Fruit fly (Drosophila melanogaster) whole organism, embryonic: ENCODE results near the gene CG7071.

Source experiments
- Atf3 ChIP-seq: fragments of 200-800 bp; sonication (Bioruptor generic); optimal IDR thresholded peaks from 3 replicates; lab custom pipeline; 2016; ENCODE audit warnings: missing biosample characterization, missing genetic modification characterization
- B-H2 ChIP-seq: fragments of 200-800 bp; sonication (Bioruptor generic); optimal IDR thresholded peaks from 2 replicates; lab custom pipeline; 2018; ENCODE audit warnings: missing biosample characterization, mild to moderate bottlenecking, missing genetic modification characterization
- BtbVII ChIP-seq: fragments of 200-800 bp; sonication (Bioruptor generic); optimal IDR thresholded peaks from 3 replicates; lab custom pipeline; 2017; ENCODE audit warnings: missing biosample characterization, mild to moderate bottlenecking, missing genetic modification characterization
- CG10431 ChIP-seq: fragments of 200-800 bp; sonication (Bioruptor generic); optimal IDR thresholded peaks from 3 replicates; lab custom pipeline; 2018; ENCODE audit warnings: missing biosample characterization, mild to moderate bottlenecking, missing genetic modification characterization
- CG11085 ChIP-seq: fragments of 200-800 bp; sonication (Bioruptor generic); IDR thresholded peaks from 2 replicates; pipeline ENCODE4 v1.3.6; 2022; ENCODE audit warnings: missing biosample characterization, missing genetic modification characterization
- CG12236 ChIP-seq: fragments of 200-800 bp; sonication (Bioruptor generic); optimal IDR thresholded peaks from 2 replicates; lab custom pipeline; 2016; ENCODE audit warnings: missing biosample characterization, missing genetic modification characterization
- CG14860 ChIP-seq: fragments of 200-800 bp; sonication (Bioruptor generic); IDR thresholded peaks from 3 replicates; pipeline ENCODE4 v1.3.6; 2022; ENCODE audit warnings: missing biosample characterization, missing genetic modification characterization; ENCODE audit not compliant: partially characterized antibody
- CG16863 ChIP-seq: fragments of 200-800 bp; sonication (Bioruptor generic); optimal IDR thresholded peaks from 3 replicates; lab custom pipeline; 2016; ENCODE audit warnings: missing biosample characterization, missing genetic modification characterization
- CG17829 ChIP-seq: fragments of 200-800 bp; optimal IDR thresholded peaks from 2 replicates; lab custom pipeline; 2019; ENCODE audit warnings: missing biosample characterization, mild to moderate bottlenecking, missing genetic modification characterization, moderate library complexity
- CG18011 ChIP-seq: fragments of 200-800 bp; sonication (Bioruptor generic); optimal IDR thresholded peaks from 2 replicates; lab custom pipeline; 2017; ENCODE audit warnings: missing biosample characterization, missing genetic modification characterization, mild to moderate bottlenecking, moderate library complexity, missing genotype
- CG18476 ChIP-seq: fragments of 200-800 bp; sonication (Bioruptor generic); optimal IDR thresholded peaks from 2 replicates; lab custom pipeline; 2016; ENCODE audit warnings: missing biosample characterization, mild to moderate bottlenecking, missing genetic modification characterization
- CG2875 ChIP-seq: fragments of 200-800 bp; sonication (Bioruptor generic); optimal IDR thresholded peaks from 2 replicates; lab custom pipeline; 2017; ENCODE audit warnings: missing biosample characterization, mild to moderate bottlenecking, missing genetic modification characterization, missing genetic modification reagents
- CG30403 ChIP-seq: fragments of 200-800 bp; sonication (Bioruptor generic); optimal IDR thresholded peaks from 3 replicates; lab custom pipeline; 2016; ENCODE audit warnings: missing biosample characterization, missing genetic modification characterization
- CG3281 ChIP-seq: fragments of 200-800 bp; sonication (Bioruptor generic); optimal IDR thresholded peaks from 3 replicates; lab custom pipeline; 2017; ENCODE audit warnings: missing biosample characterization, mild to moderate bottlenecking, missing genetic modification characterization
- CG34224 ChIP-seq: fragments of 200-800 bp; sonication (Bioruptor generic); IDR thresholded peaks from 3 replicates; pipeline ENCODE4 v1.3.6; 2022; ENCODE audit warnings: missing biosample characterization, missing genetic modification characterization; ENCODE audit not compliant: partially characterized antibody
- CG34376 ChIP-seq: fragments of 200-800 bp; sonication (Bioruptor generic); optimal IDR thresholded peaks from 2 replicates; lab custom pipeline; 2018; ENCODE audit warnings: missing biosample characterization, mild to moderate bottlenecking, missing genetic modification characterization
- CG4617 ChIP-seq: fragments of 200-800 bp; sonication (Bioruptor generic); optimal IDR thresholded peaks from 3 replicates; lab custom pipeline; 2016; ENCODE audit warnings: missing biosample characterization, missing genetic modification characterization, borderline replicate concordance
- CG8944 ChIP-seq: fragments of 200-800 bp; sonication (Bioruptor generic); optimal IDR thresholded peaks from 3 replicates; lab custom pipeline; 2016; ENCODE audit warnings: missing biosample characterization, missing genetic modification characterization
- CG9797 ChIP-seq: fragments of 200-800 bp; sonication (Bioruptor generic); optimal IDR thresholded peaks from 3 replicates; lab custom pipeline; 2018; ENCODE audit warnings: missing biosample characterization, mild to moderate bottlenecking, missing genetic modification characterization
- CG9817 ChIP-seq: fragments of 200-800 bp; sonication (Bioruptor generic); optimal IDR thresholded peaks from 2 replicates; lab custom pipeline; 2018; ENCODE audit warnings: missing biosample characterization, mild to moderate bottlenecking, missing genetic modification characterization, moderate library complexity
- D19A ChIP-seq: fragments of 200-800 bp; optimal IDR thresholded peaks from 3 replicates; lab custom pipeline; 2019; ENCODE audit warnings: missing biosample characterization, mild to moderate bottlenecking, missing genetic modification characterization, moderate library complexity
- Fer3 ChIP-seq: fragments of 200-800 bp; sonication (Bioruptor generic); optimal IDR thresholded peaks from 2 replicates; lab custom pipeline; 2018; ENCODE audit warnings: missing biosample characterization, mild to moderate bottlenecking, missing genetic modification characterization, moderate library complexity
- Lpt ChIP-seq: fragments of >200 bp; optimal IDR thresholded peaks from 2 replicates; lab custom pipeline; 2018; ENCODE audit warnings: missing biosample characterization, missing genetic modification characterization
- Neu2 ChIP-seq: fragments of 200-800 bp; sonication (Bioruptor generic); optimal IDR thresholded peaks from 3 replicates; lab custom pipeline; 2016; ENCODE audit warnings: missing biosample characterization, missing genetic modification characterization, borderline replicate concordance
- TFAM ChIP-seq: fragments of 200-800 bp; sonication (Bioruptor generic); optimal IDR thresholded peaks from 2 replicates; lab custom pipeline; 2017; ENCODE audit warnings: missing biosample characterization, missing genetic modification characterization, inconsistent platforms
- bsh ChIP-seq, 2 experiments: fragments of 200-800 bp; sonication (Bioruptor generic); optimal IDR thresholded peaks; 2 replicates each; lab custom pipeline; 2017 to 2018; ENCODE audit warnings: mild to moderate bottlenecking in 2 of 2, missing biosample characterization in 2 of 2, missing genetic modification characterization in 2 of 2, moderate library complexity in 1 of 2
- crc ChIP-seq: fragments of 200-800 bp; sonication (Bioruptor generic); optimal IDR thresholded peaks from 2 replicates; lab custom pipeline; 2016; ENCODE audit warnings: missing biosample characterization, missing genetic modification characterization
- dimm ChIP-seq: fragments of 200-800 bp; sonication (Bioruptor generic); IDR thresholded peaks from 2 replicates; pipeline ENCODE4 v1.3.6; 2022; ENCODE audit warnings: missing biosample characterization, missing genetic modification characterization
- disco-r ChIP-seq: fragments of 200-800 bp; sonication (Bioruptor generic); optimal IDR thresholded peaks from 2 replicates; lab custom pipeline; 2016; ENCODE audit warnings: missing biosample characterization, missing genetic modification characterization
- fd3F ChIP-seq: fragments of 200-800 bp; sonication (Bioruptor generic); optimal IDR thresholded peaks from 2 replicates; lab custom pipeline; 2018; ENCODE audit warnings: missing biosample characterization, mild to moderate bottlenecking, missing genetic modification characterization, moderate library complexity
- hth ChIP-seq: fragments of >200 bp; optimal IDR thresholded peaks from 2 replicates; lab custom pipeline; 2017; ENCODE audit warnings: inconsistent platforms
- ken ChIP-seq: fragments of 200-800 bp; sonication (Bioruptor generic); IDR thresholded peaks from 3 replicates; pipeline ENCODE4 v1.3.6; 2022; ENCODE audit warnings: missing biosample characterization, missing genetic modification characterization
- lmd ChIP-seq: fragments of 200-800 bp; sonication (Bioruptor generic); IDR thresholded peaks from 2 replicates; pipeline ENCODE4 v1.3.6; 2022; ENCODE audit warnings: missing biosample characterization, missing genetic modification characterization
- mirr ChIP-seq: fragments of 200-800 bp; sonication (Bioruptor generic); optimal IDR thresholded peaks from 3 replicates; lab custom pipeline; 2018; ENCODE audit warnings: missing biosample characterization, mild to moderate bottlenecking, missing genetic modification characterization
- nom ChIP-seq: fragments of 200-800 bp; sonication (Bioruptor generic); optimal IDR thresholded peaks from 2 replicates; lab custom pipeline; 2017; ENCODE audit warnings: missing biosample characterization, missing genetic modification characterization, mild to moderate bottlenecking, moderate library complexity, missing genetic modification reagents
- odd ChIP-seq: fragments of 200-800 bp; sonication (Bioruptor generic); optimal IDR thresholded peaks from 2 replicates; lab custom pipeline; 2017; ENCODE audit warnings: missing biosample characterization, mild to moderate bottlenecking, missing genetic modification characterization
- org-1 ChIP-seq: fragments of 200-800 bp; sonication (Bioruptor generic); optimal IDR thresholded peaks from 2 replicates; lab custom pipeline; 2017; ENCODE audit warnings: missing biosample characterization, missing genetic modification characterization
- phol ChIP-seq: fragments of 200-800 bp; sonication (Bioruptor generic); optimal IDR thresholded peaks from 3 replicates; lab custom pipeline; 2018; ENCODE audit warnings: missing biosample characterization, mild to moderate bottlenecking, missing genetic modification characterization, moderate library complexity
- psq ChIP-seq: fragments of 200-800 bp; sonication (Bioruptor generic); optimal IDR thresholded peaks from 2 replicates; lab custom pipeline; 2017; ENCODE audit warnings: missing biosample characterization, missing genetic modification characterization
- pzg ChIP-seq: fragments of 200-800 bp; sonication (Bioruptor generic); optimal IDR thresholded peaks from 3 replicates; lab custom pipeline; 2018; ENCODE audit warnings: missing biosample characterization, mild to moderate bottlenecking, missing genetic modification characterization, moderate library complexity
- row ChIP-seq: fragments of 200-800 bp; sonication (Bioruptor generic); IDR thresholded peaks from 3 replicates; pipeline ENCODE4 v1.3.6; 2022; ENCODE audit warnings: missing biosample characterization, missing genetic modification characterization
- sd ChIP-seq: fragments of 200-800 bp; sonication (Bioruptor generic); optimal IDR thresholded peaks from 3 replicates; lab custom pipeline; 2018; ENCODE audit warnings: missing biosample characterization, mild to moderate bottlenecking, missing genetic modification characterization, moderate library complexity
- shn ChIP-seq: fragments of 200-800 bp; sonication (Bioruptor generic); optimal IDR thresholded peaks from 3 replicates; lab custom pipeline; 2016; ENCODE audit warnings: missing biosample characterization, missing genetic modification characterization
- sim ChIP-seq: fragments of 200-800 bp; sonication (Bioruptor generic); IDR thresholded peaks from 2 replicates; pipeline ENCODE4 v1.3.6; 2022; ENCODE audit warnings: missing biosample characterization, missing genetic modification characterization
- tio ChIP-seq: fragments of 200-800 bp; sonication (Bioruptor generic); optimal IDR thresholded peaks from 2 replicates; lab custom pipeline; 2017; ENCODE audit warnings: missing biosample characterization, missing genetic modification characterization, inconsistent platforms
- vnd ChIP-seq: fragments of 200-800 bp; sonication (Bioruptor generic); IDR thresholded peaks from 3 replicates; pipeline ENCODE4 v1.3.6; 2022; ENCODE audit warnings: missing biosample characterization, missing genetic modification characterization; ENCODE audit not compliant: partially characterized antibody
- wdn ChIP-seq: fragments of 200-800 bp; sonication (Bioruptor generic); IDR thresholded peaks from 2 replicates; pipeline ENCODE4 v1.3.6; 2022; ENCODE audit warnings: missing biosample characterization, missing genetic modification characterization

Gene CG7071

DNA sequence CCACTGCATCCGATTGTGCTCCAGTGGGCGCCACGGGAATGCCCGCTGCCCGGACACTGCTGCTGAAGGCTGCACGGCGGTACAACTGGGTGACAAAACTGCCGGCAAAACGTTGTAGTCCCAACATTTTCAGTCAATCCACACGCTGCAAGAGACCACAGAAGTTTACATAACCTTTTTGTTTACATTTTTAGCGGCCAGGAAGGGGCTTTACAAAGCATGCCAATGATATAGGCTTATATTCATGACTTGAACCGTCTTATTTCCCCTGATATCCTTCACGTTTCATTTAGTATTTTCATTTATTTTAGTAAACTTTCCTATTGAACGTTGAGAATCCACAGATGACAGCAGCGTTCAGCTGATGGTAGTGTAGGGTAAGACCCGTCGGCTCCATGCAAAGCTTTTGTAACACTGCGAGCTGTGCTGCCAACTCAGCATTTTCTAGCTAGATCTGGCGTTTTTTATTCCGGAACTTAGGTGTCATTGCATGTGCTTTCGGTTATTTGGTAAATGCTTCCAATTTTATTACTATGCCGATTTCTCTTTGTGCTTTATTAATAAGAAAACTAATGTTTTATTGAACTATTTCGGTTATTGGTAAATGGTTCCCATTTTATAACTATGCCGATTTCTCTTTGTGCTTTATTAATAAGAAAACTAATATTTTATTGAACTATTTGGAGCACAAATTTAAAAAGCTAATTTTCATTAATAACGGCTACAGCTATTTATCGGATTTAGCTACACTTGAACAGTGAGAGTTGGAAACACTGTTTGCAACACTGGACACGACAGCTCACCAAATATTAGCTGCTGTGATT, 48.3 kb downstream of the CG7071 start, which contains the start of the genes CG13850 and lqfR (continued):
- TF ChIP-seq crc (GFP tag; lab: Kevin White, UChicago) (peak; percentile 56), CG8944 (GFP tag; lab: Kevin White, UChicago) (peak; percentile 72), CG2875 (GFP tag; lab: Kevin White, UChicago) (peak; percentile 28), shn (GFP tag; lab: Kevin White, UChicago) (peak; percentile 83), CG3281 (GFP tag; lab: Kevin White, UChicago) (peak; percentile 67), Fer3 (tag; lab: Kevin White, UChicago) (peak; percentile 64), CG16863 (GFP tag; lab: Kevin White, UChicago) (peak; percentile 65), ken (GFP tag; lab: Robert Waterston, UW) (peak; percentile 45; the same call in 1 of the 3 replicates), disco-r (no peak), CG10431 (peak; percentile 1), CG4617 (GFP tag; lab: Kevin White, UChicago) (peak; percentile 40), mirr (no peak), wdn (no peak; the same call in 1 of the 2 replicates), TFAM (GFP tag; lab: Kevin White, UChicago) (no peak), CG18476 (peak; percentile 89), bsh (GFP tag; optimal IDR thresholded peaks at IDR 0.05; lab: Kevin White, UChicago) (peak in 1 of 2 experiments; percentile 38), pzg (GFP tag; lab: Kevin White, UChicago) (peak; percentile 55), CG14860 (GFP tag; lab: Robert Waterston, UW) (no peak), vnd (no peak), row (peak; percentile 90), CG34224 (no peak; the same call in 2 of the 3 replicates), CG18011 (peak; percentile 36), CG17829 (peak; percentile 54), fd3F (GFP tag; lab: Kevin White, UChicago) (peak; percentile 38), tio (GFP tag; lab: Kevin White, UChicago) (no peak), sim (no peak), CG12236 (peak; percentile 26), psq (peak; percentile 8), CG30403 (peak; percentile 91), odd (peak; percentile 68), hth (lab: Kevin White, UChicago) (no peak), Neu2 (GFP tag; lab: Kevin White, UChicago) (no peak), D19A (tag; lab: Kevin White, UChicago) (no peak), phol (tag; lab: Kevin White, UChicago) (peak; percentile 75), nom (GFP tag; lab: Kevin White, UChicago) (no peak), CG11085 (GFP tag; lab: Robert Waterston, UW) (peak; percentile 40; the same call in 1 of the 2 replicates), Lpt (GFP tag; lab: Kevin White, UChicago) (no peak), dimm (GFP tag; lab: Robert Waterston, UW) (no peak), org-1 (GFP tag; lab: Kevin White, UChicago) (peak; percentile 45), Atf3 (GFP tag; lab: Kevin White, UChicago) (peak; percentile 37), BtbVII (GFP tag; lab: Kevin White, UChicago) (peak; percentile 70), CG9817 (tag; lab: Kevin White, UChicago) (peak; percentile 79), CG34376 (GFP tag; lab: Kevin White, UChicago) (peak; percentile 66), CG9797 (GFP tag; lab: Kevin White, UChicago) (peak; percentile 22), lmd (GFP tag; lab: Robert Waterston, UW) (peak; percentile 64), B-H2 (GFP tag; lab: Kevin White, UChicago) (peak; percentile 47), sd (peak; percentile 45)
